Worm (Caenorhabditis elegans) whole organism, L1 larva: ENCODE results near the gene nhr-137.

Experiments used
- C34B4.2 ChIP-seq: sonication (generic microtip); optimal IDR thresholded peaks from 2 replicates; lab custom pipeline; 2017; ENCODE audit warnings: mild to moderate bottlenecking, missing genetic modification characterization, missing compliant biosample characterization
- alr-1 ChIP-seq: fragments of 200-800 bp; sonication (Bioruptor generic); optimal IDR thresholded peaks from 2 replicates; lab custom pipeline; 2018; ENCODE audit warnings: borderline replicate concordance, mild to moderate bottlenecking, missing genetic modification characterization, missing compliant biosample characterization
- aly-2 ChIP-seq: fragments of 150-350 bp; optimal IDR thresholded peaks from 2 replicates; lab custom pipeline; 2014; ENCODE audit warnings: missing biosample characterization, missing genetic modification characterization
- ama-1 ChIP-seq: fragments of 150-350 bp; optimal IDR thresholded peaks from 2 replicates; lab custom pipeline; 2014
- blmp-1 ChIP-seq: fragments of 150-350 bp; optimal IDR thresholded peaks from 2 replicates; lab custom pipeline; 2014; ENCODE audit warnings: missing biosample characterization, missing genetic modification characterization
- ceh-8 ChIP-seq: fragments of 200-800 bp; sonication (Bioruptor generic); optimal IDR thresholded peaks from 2 replicates; lab custom pipeline; 2018; ENCODE audit warnings: mild to moderate bottlenecking, missing genetic modification characterization, moderate library complexity, missing compliant biosample characterization
- ceh-82 ChIP-seq, 3 experiments: fragments of 150-350 bp in 1 of 3; sonication (generic microtip) in 2 of 3; optimal IDR thresholded peaks; 2 replicates each; lab custom pipeline; 2014 to 2017; ENCODE audit warnings: missing biosample characterization in 3 of 3, missing genetic modification characterization in 3 of 3
- ceh-90 ChIP-seq: sonication (generic microtip); optimal IDR thresholded peaks from 2 replicates; lab custom pipeline; 2016; ENCODE audit warnings: missing genetic modification characterization, missing compliant biosample characterization
- ces-1 ChIP-seq: fragments of 150-350 bp; optimal IDR thresholded peaks from 2 replicates; lab custom pipeline; 2014; ENCODE audit warnings: missing biosample characterization, missing genetic modification reagents, missing genetic modification characterization
- dsc-1 ChIP-seq: sonication (generic microtip); optimal IDR thresholded peaks from 2 replicates; lab custom pipeline; 2016; ENCODE audit warnings: mild to moderate bottlenecking, missing genetic modification characterization, missing compliant biosample characterization
- efl-1 ChIP-seq, 4 experiments: fragments of 150-350 bp; optimal IDR thresholded peaks in 3 of 4; peaks in 1 of 4; 1 replicate in 1 of 4; 2 replicates in 3 of 4; lab custom pipeline; 2014; ENCODE audit warnings: missing biosample characterization in 2 of 4, missing genetic modification characterization in 2 of 4, missing genetic modification reagents in 2 of 4
- efl-3 ChIP-seq: fragments of 200-800 bp; sonication (Bioruptor generic); optimal IDR thresholded peaks from 2 replicates; lab custom pipeline; 2018; ENCODE audit warnings: mild to moderate bottlenecking, missing genetic modification characterization, missing compliant biosample characterization
- egl-13 ChIP-seq: sonication (generic microtip); optimal IDR thresholded peaks from 2 replicates; lab custom pipeline; 2016; ENCODE audit warnings: missing genotype, missing genetic modification reagents, missing genetic modification characterization, missing compliant biosample characterization
- elt-2 ChIP-seq: sonication (generic microtip); optimal IDR thresholded peaks from 2 replicates; lab custom pipeline; 2016; ENCODE audit warnings: missing genetic modification characterization, mild to moderate bottlenecking, inconsistent platforms, missing compliant biosample characterization, missing genetic modification reagents
- elt-3 ChIP-seq, 6 experiments: fragments of 150-350 bp in 1 of 6; sonication (generic microtip); optimal IDR thresholded peaks; 2 replicates each; lab custom pipeline; 2017 to 2018; ENCODE audit warnings: missing biosample characterization in 6 of 6, missing genetic modification characterization in 6 of 6, inconsistent platforms in 1 of 6
- fkh-8 ChIP-seq: sonication (generic microtip); optimal IDR thresholded peaks from 2 replicates; lab custom pipeline; 2016; ENCODE audit warnings: mild to moderate bottlenecking, missing genetic modification characterization, missing compliant biosample characterization
- hlh-4 ChIP-seq: sonication (generic microtip); optimal IDR thresholded peaks from 2 replicates; lab custom pipeline; 2016; ENCODE audit warnings: mild to moderate bottlenecking, missing genetic modification characterization, missing compliant biosample characterization
- hpl-2 ChIP-seq: fragments of 150-350 bp; optimal IDR thresholded peaks from 2 replicates; lab custom pipeline; 2014; ENCODE audit warnings: missing biosample characterization, missing genetic modification reagents, missing genetic modification characterization
- jun-1 ChIP-seq: fragments of 150-350 bp; optimal IDR thresholded peaks from 2 replicates; lab custom pipeline; 2014; ENCODE audit warnings: missing biosample characterization, missing genetic modification reagents, missing genetic modification characterization
- lin-14 ChIP-seq: fragments of 200-800 bp; sonication (Bioruptor generic); optimal IDR thresholded peaks from 2 replicates; lab custom pipeline; 2018; ENCODE audit warnings: mild to moderate bottlenecking, missing genetic modification characterization, moderate library complexity, missing compliant biosample characterization
- lin-35 ChIP-seq, 2 experiments: fragments of 150-350 bp; optimal IDR thresholded peaks; 2 replicates each; lab custom pipeline; 2014; ENCODE audit warnings: missing biosample characterization in 2 of 2, missing genetic modification characterization in 2 of 2, missing genetic modification reagents in 2 of 2
- lin-39 ChIP-seq: fragments of 150-350 bp; optimal IDR thresholded peaks from 2 replicates; lab custom pipeline; 2014; ENCODE audit warnings: missing biosample characterization, missing genetic modification reagents, missing genetic modification characterization
- lsy-2 ChIP-seq, 2 experiments: fragments of 150-350 bp; optimal IDR thresholded peaks; 2 replicates each; lab custom pipeline; 2014; ENCODE audit warnings: missing biosample characterization in 2 of 2, missing genetic modification characterization in 2 of 2
- mep-1 ChIP-seq: fragments of 150-350 bp; optimal IDR thresholded peaks from 2 replicates; lab custom pipeline; 2014; ENCODE audit warnings: missing biosample characterization, missing genetic modification characterization
- nhr-20 ChIP-seq: sonication (generic microtip); optimal IDR thresholded peaks from 2 replicates; lab custom pipeline; 2016; ENCODE audit warnings: mild to moderate bottlenecking, missing genetic modification characterization, missing compliant biosample characterization
- nhr-28 ChIP-seq: fragments of 150-350 bp; optimal IDR thresholded peaks from 2 replicates; lab custom pipeline; 2014; ENCODE audit warnings: missing biosample characterization, missing genetic modification characterization
- nhr-76 ChIP-seq: sonication (generic microtip); optimal IDR thresholded peaks from 2 replicates; lab custom pipeline; 2017; ENCODE audit warnings: missing biosample characterization, missing genetic modification characterization
- nhr-77 ChIP-seq: fragments of 150-350 bp; optimal IDR thresholded peaks from 2 replicates; lab custom pipeline; 2014; ENCODE audit warnings: missing biosample characterization, missing genetic modification characterization
- nhr-90 ChIP-seq: sonication (generic microtip); optimal IDR thresholded peaks from 2 replicates; lab custom pipeline; 2016; ENCODE audit warnings: mild to moderate bottlenecking, missing genetic modification characterization, missing compliant biosample characterization; ENCODE audit not compliant: poor library complexity
- pag-3 ChIP-seq: sonication (generic microtip); optimal IDR thresholded peaks from 2 replicates; lab custom pipeline; 2017; ENCODE audit warnings: missing genetic modification characterization, mild to moderate bottlenecking, missing compliant biosample characterization, antibody characterized with exemption, borderline replicate concordance; ENCODE audit not compliant: insufficient read depth
- skn-1 ChIP-seq: fragments of 150-350 bp; optimal IDR thresholded peaks from 2 replicates; lab custom pipeline; 2014; ENCODE audit warnings: missing biosample characterization, missing genetic modification characterization
- snu-23 ChIP-seq: sonication (generic microtip); optimal IDR thresholded peaks from 2 replicates; lab custom pipeline; 2016; ENCODE audit warnings: missing genetic modification characterization, missing compliant biosample characterization
- sox-4 ChIP-seq: sonication (generic microtip); optimal IDR thresholded peaks from 2 replicates; lab custom pipeline; 2016; ENCODE audit warnings: missing genetic modification characterization, missing compliant biosample characterization
- swsn-7 ChIP-seq: sonication (generic microtip); optimal IDR thresholded peaks from 2 replicates; lab custom pipeline; 2016; ENCODE audit warnings: missing genetic modification characterization, missing compliant biosample characterization
- tlp-1 ChIP-seq: fragments of 150-350 bp; optimal IDR thresholded peaks from 2 replicates; lab custom pipeline; 2014; ENCODE audit warnings: missing biosample characterization, missing genetic modification characterization
- unc-130 ChIP-seq: fragments of 150-350 bp; optimal IDR thresholded peaks from 2 replicates; lab custom pipeline; 2017; ENCODE audit warnings: missing biosample characterization, missing genetic modification characterization, inconsistent platforms
- unc-30 ChIP-seq: sonication (generic microtip); optimal IDR thresholded peaks from 2 replicates; lab custom pipeline; 2017; ENCODE audit warnings: missing biosample characterization, missing genetic modification characterization
- unc-62 ChIP-seq: fragments of 150-350 bp; optimal IDR thresholded peaks from 2 replicates; lab custom pipeline; 2014; ENCODE audit warnings: missing biosample characterization, missing genetic modification reagents, missing genetic modification characterization
- unc-98 ChIP-seq: fragments of 200-800 bp; sonication (Bioruptor generic); IDR thresholded peaks from 2 replicates; pipeline ENCODE4 v1.3.6; 2022; ENCODE audit warnings: missing genetic modification characterization, missing compliant biosample characterization
- ztf-11 ChIP-seq, 2 experiments: sonication (generic microtip); optimal IDR thresholded peaks; 2 replicates each; lab custom pipeline; 2016 to 2017; ENCODE audit warnings: missing genetic modification characterization in 2 of 2, missing biosample characterization in 1 of 2, missing compliant biosample characterization in 1 of 2

The nhr-137 gene

ce11 chrX:6662267-6662666 is 6.5 kb downstream of the nhr-137 start:
- TF ChIP-seq lin-35 (GFP tag; optimal IDR thresholded peaks at IDR 0.05; lab: Kevin White, UChicago) = no peak
- no peak for TF ChIP-seq efl-1 (optimal IDR thresholded peaks at IDR 0.05; lab: Kevin White, UChicago)
- peak in 1 of 2 experiments; percentile 67 for TF ChIP-seq efl-1 (GFP tag; optimal IDR thresholded peaks at IDR 0.05 in 1 of 2; lab: Kevin White, UChicago)
- no peak for TF ChIP-seq egl-13
- TF ChIP-seq ceh-90 (tag; lab: Kevin White, UChicago) = no peak
- TF ChIP-seq snu-23 (GFP tag; lab: Kevin White, UChicago) = no peak
- no peak for TF ChIP-seq skn-1
- TF ChIP-seq, all 84 proteins: peak for 1

ce11 chrX:6656770-6657169 is 12.0 kb downstream of the nhr-137 start:
- TF ChIP-seq unc-62 (no peak), efl-3 (GFP tag; lab: Kevin White, UChicago) (no peak), elt-2 (tag; lab: Kevin White, UChicago) (peak; percentile 34), lin-39 (tag; lab: Kevin White, UChicago) (no peak), unc-130 (no peak), mep-1 (no peak), hpl-2 (no peak), tlp-1 (tag; lab: Kevin White, UChicago) (no peak)

ce11 chrX:6656251-6656650 is 12.6 kb downstream of the nhr-137 start:
- TF ChIP-seq efl-1 (optimal IDR thresholded peaks at IDR 0.05; lab: Kevin White, UChicago) (no peak), efl-1 (GFP tag; optimal IDR thresholded peaks at IDR 0.05 in 1 of 2; lab: Kevin White, UChicago) (peak in 1 of 2 experiments; percentile 85), sox-4 (tag; lab: Kevin White, UChicago) (no peak)

ce11 chrX:6655163-6655562 is 13.6 kb downstream of the nhr-137 start, which contains the start of gene nhr-173:
nhr-173 (plus strand) TSS chrX:6655528.
- peak; percentile 23 for TF ChIP-seq elt-2 (tag; lab: Kevin White, UChicago)
- peak in 1 of 6 experiments; percentile 4 for TF ChIP-seq elt-3 (tag; optimal IDR thresholded peaks at IDR 0.05; lab: Kevin White, UChicago)
- no peak for TF ChIP-seq lin-14 (GFP tag; lab: Kevin White, UChicago)
- TF ChIP-seq ztf-11 (tag; optimal IDR thresholded peaks at IDR 0.05; lab: Kevin White, UChicago) = no peak
- no peak for TF ChIP-seq mep-1
- no peak for TF ChIP-seq egl-13
- TF ChIP-seq nhr-20 = peak; percentile 12
- TF ChIP-seq aly-2 (tag; lab: Kevin White, UChicago) = no peak
- TF ChIP-seq blmp-1 = peak; percentile 1
- TF ChIP-seq efl-3 (GFP tag; lab: Kevin White, UChicago) = no peak
- no peak for TF ChIP-seq jun-1 (tag; lab: Kevin White, UChicago)
- TF ChIP-seq fkh-8 = no peak
- TF ChIP-seq unc-98 (GFP tag; lab: Robert Waterston, UW) = no peak
- TF ChIP-seq nhr-90 = no peak

- TF ChIP-seq lin-35 (GFP tag; optimal IDR thresholded peaks at IDR 0.05; lab: Kevin White, UChicago) = no peak
- peak; percentile 40 for TF ChIP-seq elt-2 (tag; lab: Kevin White, UChicago)
Measured at ce11 chrX:6654139-6654538, 14.7 kb downstream of the nhr-137 start.

- TF ChIP-seq nhr-77 (tag; lab: Kevin White, UChicago) (no peak), ceh-8 (GFP tag; lab: Kevin White, UChicago) (no peak), swsn-7 (no peak), pag-3 (tag; lab: Kevin White, UChicago) (no peak), efl-3 (GFP tag; lab: Kevin White, UChicago) (no peak), ceh-90 (tag; lab: Kevin White, UChicago) (no peak), jun-1 (tag; lab: Kevin White, UChicago) (no peak), unc-30 (tag; lab: Kevin White, UChicago) (no peak), hpl-2 (no peak), sox-4 (tag; lab: Kevin White, UChicago) (no peak), hlh-4 (tag; lab: Kevin White, UChicago) (no peak), lsy-2 (tag; optimal IDR thresholded peaks at IDR 0.05; lab: Kevin White, UChicago) (peak in 1 of 2 experiments; percentile 2), unc-130 (no peak), alr-1 (no peak), elt-2 (tag; lab: Kevin White, UChicago) (peak; percentile 23), mep-1 (peak; percentile 19), C34B4.2 (tag; lab: Kevin White, UChicago) (no peak), ama-1 (lab: Kevin White, UChicago) (no peak), dsc-1 (tag; lab: Kevin White, UChicago) (no peak), lin-35 (GFP tag; optimal IDR thresholded peaks at IDR 0.05; lab: Kevin White, UChicago) (peak in 1 of 2 experiments; percentile 44), ces-1 (no peak), snu-23 (GFP tag; lab: Kevin White, UChicago) (peak; percentile 13), nhr-76 (no peak), nhr-90 (no peak), nhr-28 (no peak), ceh-82 (tag; optimal IDR thresholded peaks at IDR 0.05; lab: Kevin White, UChicago) (peak in 1 of 3 experiments; percentile 25)
Measured at ce11 chrX:6653173-6653572, 15.6 kb downstream of the nhr-137 start.
